Fruit fly (Drosophila melanogaster): ENCODE results near the gene aust.
A peak's percentile ranks its signal among the peaks of the same experiment; 100 is the strongest.

Gene aust

dm6 chr2L:9205133-9205615 is 45.7 kb downstream of the aust start (continued):
- no peak for TF ChIP-seq CG17802 (tag; optimal IDR thresholded peaks at IDR 0.05)
- peak; percentile 82 for TF ChIP-seq Atf6 (GFP tag; IDR thresholded peaks at IDR 0.05)
- no peak for TF ChIP-seq gem (tag; optimal IDR thresholded peaks at IDR 0.05)
- peak; percentile 60 for TF ChIP-seq gro (GFP tag; optimal IDR thresholded peaks at IDR 0.05)
- TF ChIP-seq nau (GFP tag; optimal IDR thresholded peaks at IDR 0.05) = peak; percentile 15
- peak; percentile 79 for TF ChIP-seq CG4360 (GFP tag; IDR thresholded peaks at IDR 0.05)
- TF ChIP-seq BtbVII (GFP tag; optimal IDR thresholded peaks at IDR 0.05) = peak; percentile 47
- no peak for TF ChIP-seq dimm (GFP tag; IDR thresholded peaks at IDR 0.05)
- TF ChIP-seq CG34422 (GFP tag; IDR thresholded peaks at IDR 0.05) = no peak
- no peak for TF ChIP-seq fru (optimal IDR thresholded peaks at IDR 0.05)
- no peak for TF ChIP-seq HHEX (GFP tag; optimal IDR thresholded peaks at IDR 0.05)
- TF ChIP-seq Stat92E (GFP tag; optimal IDR thresholded peaks at IDR 0.05) = no peak
- TF ChIP-seq CG11560 (tag; IDR thresholded peaks at IDR 0.05) = no peak
- TF ChIP-seq tap (tag; optimal IDR thresholded peaks at IDR 0.05) = no peak
- TF ChIP-seq CG9437 (GFP tag; optimal IDR thresholded peaks at IDR 0.05) = no peak
- peak; percentile 64 for TF ChIP-seq mirr (GFP tag; optimal IDR thresholded peaks at IDR 0.05)
- TF ChIP-seq pros (GFP tag; optimal IDR thresholded peaks at IDR 0.05) = no peak
- 0 out of 2 replicates have a peak, but pooled peaks have one; percentile 39 for TF ChIP-seq seq (GFP tag; IDR thresholded peaks at IDR 0.05)
- no peak for TF ChIP-seq p53 (GFP tag; optimal IDR thresholded peaks at IDR 0.05)
- no peak for TF ChIP-seq CG6254 (GFP tag; optimal IDR thresholded peaks at IDR 0.05)
- no peak for TF ChIP-seq Dip3 (GFP tag; optimal IDR thresholded peaks at IDR 0.05)
- no peak for TF ChIP-seq CG9817 (tag; optimal IDR thresholded peaks at IDR 0.05)
- no peak for TF ChIP-seq MESR4 (GFP tag; optimal IDR thresholded peaks at IDR 0.05)
- TF ChIP-seq CG13624 (GFP tag; optimal IDR thresholded peaks at IDR 0.05) = no peak
- TF ChIP-seq psq (GFP tag; optimal IDR thresholded peaks at IDR 0.05) = no peak
- TF ChIP-seq lilli (GFP tag; optimal IDR thresholded peaks at IDR 0.05) = no peak
- TF ChIP-seq Deaf1 (tag; optimal IDR thresholded peaks at IDR 0.05) = peak; percentile 29
- TF ChIP-seq Nf-YC (tag; optimal IDR thresholded peaks at IDR 0.05) = peak; percentile 13
- no peak for TF ChIP-seq cwo (GFP tag; optimal IDR thresholded peaks at IDR 0.05)
- TF ChIP-seq Taf1 (GFP tag; IDR thresholded peaks at IDR 0.05) = no peak
- no peak for TF ChIP-seq Max (GFP tag; optimal IDR thresholded peaks at IDR 0.05)
- TF ChIP-seq cas (GFP tag; IDR thresholded peaks at IDR 0.05) = peak; percentile 66; the same call in 1 of the 2 replicates
- TF ChIP-seq kah (GFP tag; optimal IDR thresholded peaks at IDR 0.05) = peak; percentile 28
- peak; percentile 84 to 96 for TF ChIP-seq Trl (optimal IDR thresholded peaks at IDR 0.05)
- peak; percentile 32 for TF ChIP-seq Trl (GFP tag; optimal IDR thresholded peaks at IDR 0.05)
- no peak for TF ChIP-seq unc-4 (GFP tag; IDR thresholded peaks at IDR 0.05; ENCODE audit: partially characterized antibody)
- no peak for TF ChIP-seq amos (GFP tag; IDR thresholded peaks at IDR 0.05; ENCODE audit: partially characterized antibody)
- no peak for TF ChIP-seq CG31388 (GFP tag; optimal IDR thresholded peaks at IDR 0.05)
- peak; percentile 64 for TF ChIP-seq CG17385 (GFP tag; optimal IDR thresholded peaks at IDR 0.05)
- no peak for TF ChIP-seq CkIIα-i1 (GFP tag; IDR thresholded peaks at IDR 0.05)
- peak; percentile 51 for TF ChIP-seq scrt (GFP tag; optimal IDR thresholded peaks at IDR 0.05)
- peak; percentile 15 for TF ChIP-seq yki (optimal IDR thresholded peaks at IDR 0.05)
- no peak for TF ChIP-seq E2f1 (GFP tag; IDR thresholded peaks at IDR 0.05)
- TF ChIP-seq CG18599 (GFP tag; optimal IDR thresholded peaks at IDR 0.05) = peak; percentile 11
- TF ChIP-seq CG1233 (GFP tag; optimal IDR thresholded peaks at IDR 0.05) = no peak
- TF ChIP-seq vvl (GFP tag; IDR thresholded peaks at IDR 0.05) = peak; percentile 81; the same call in 1 of the 2 replicates
- TF ChIP-seq Dref (GFP tag; IDR thresholded peaks at IDR 0.05) = no peak
- TF ChIP-seq Drgx (GFP tag; IDR thresholded peaks at IDR 0.05) = peak; percentile 86
- peak; percentile 42 for TF ChIP-seq exex (tag; optimal IDR thresholded peaks at IDR 0.05)
- TF ChIP-seq NC2β (GFP tag; optimal IDR thresholded peaks at IDR 0.05) = no peak
- peak; percentile 22 for TF ChIP-seq odd (GFP tag; optimal IDR thresholded peaks at IDR 0.05)
- TF ChIP-seq CG15601 (tag; optimal IDR thresholded peaks at IDR 0.05) = peak; percentile 27

Data from whole organism, embryonic.